Worm (Caenorhabditis elegans) whole organism, L3 larva: ENCODE results near the gene bet-2.

Experiments used
- ceh-82 ChIP-seq: fragments of 150-350 bp; optimal IDR thresholded peaks from 2 replicates; lab custom pipeline; 2014; ENCODE audit warnings: missing biosample characterization, missing genetic modification characterization
- elt-2 ChIP-seq: sonication (generic microtip); optimal IDR thresholded peaks from 2 replicates; lab custom pipeline; 2016; ENCODE audit warnings: missing genetic modification reagents, mild to moderate bottlenecking, missing genetic modification characterization, missing compliant biosample characterization
- fkh-10 ChIP-seq: sonication (generic microtip); optimal IDR thresholded peaks from 2 replicates; lab custom pipeline; 2017; ENCODE audit warnings: missing biosample characterization, missing genetic modification reagents, missing genetic modification characterization
- jun-1 ChIP-seq: fragments of 150-350 bp; optimal IDR thresholded peaks from 2 replicates; lab custom pipeline; 2014; ENCODE audit warnings: missing biosample characterization, missing genetic modification reagents, missing genetic modification characterization
- lin-39 ChIP-seq: fragments of 150-350 bp; optimal IDR thresholded peaks from 2 replicates; lab custom pipeline; 2018; ENCODE audit warnings: missing biosample characterization, missing genetic modification reagents, missing genetic modification characterization
- nfya-1 ChIP-seq: sonication (generic microtip); optimal IDR thresholded peaks from 2 replicates; lab custom pipeline; 2017; ENCODE audit warnings: missing genetic modification characterization, mild to moderate bottlenecking, missing compliant biosample characterization, antibody characterized with exemption, moderate library complexity; ENCODE audit not compliant: insufficient read depth
- nhr-12 ChIP-seq: fragments of 150-350 bp; optimal IDR thresholded peaks from 2 replicates; lab custom pipeline; 2014; ENCODE audit warnings: missing biosample characterization, missing genetic modification characterization
- nhr-23 ChIP-seq: fragments of 150-350 bp; optimal IDR thresholded peaks from 2 replicates; lab custom pipeline; 2014; ENCODE audit warnings: missing biosample characterization, missing genetic modification reagents, missing genetic modification characterization
- nhr-237 ChIP-seq: fragments of 150-350 bp; optimal IDR thresholded peaks from 2 replicates; lab custom pipeline; 2014; ENCODE audit warnings: missing biosample characterization, missing genetic modification characterization
- nhr-28 ChIP-seq: fragments of 150-350 bp; optimal IDR thresholded peaks from 2 replicates; lab custom pipeline; 2014; ENCODE audit warnings: missing biosample characterization, missing genetic modification characterization
- pha-4 ChIP-seq: fragments of 150-350 bp; optimal IDR thresholded peaks from 2 replicates; lab custom pipeline; 2014; ENCODE audit warnings: missing biosample characterization, missing genetic modification reagents, missing genetic modification characterization
- snpc-4 ChIP-seq: fragments of 150-350 bp; optimal IDR thresholded peaks from 2 replicates; lab custom pipeline; 2014; ENCODE audit warnings: missing biosample characterization, missing genetic modification characterization
- ztf-11 ChIP-seq: fragments of 150-350 bp; optimal IDR thresholded peaks from 2 replicates; lab custom pipeline; 2014; ENCODE audit warnings: missing biosample characterization, missing genetic modification characterization
- ztf-4 ChIP-seq: fragments of 150-350 bp; optimal IDR thresholded peaks from 2 replicates; lab custom pipeline; 2014; ENCODE audit warnings: missing biosample characterization, missing genetic modification characterization

DNA sequence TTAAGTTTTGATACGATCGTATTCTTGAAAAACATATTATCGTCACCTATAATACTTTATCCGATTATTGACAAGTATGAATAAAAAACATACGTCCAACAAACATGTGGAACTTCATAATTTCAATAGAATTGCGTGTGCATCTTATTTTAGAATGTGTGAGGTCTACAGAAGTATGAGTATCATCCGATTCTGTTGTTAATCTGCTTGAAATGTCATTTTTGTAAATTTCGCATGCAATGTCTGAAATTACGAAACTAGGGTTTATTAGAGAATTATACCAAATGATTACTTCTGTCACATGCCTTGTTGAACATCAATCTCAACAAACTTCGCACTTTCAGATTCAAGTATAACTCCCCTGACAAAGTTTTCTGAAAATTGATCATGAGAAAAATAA is 27.3 kb upstream of the bet-2 start:
- no peak for TF ChIP-seq ceh-82 (tag; lab: Kevin White, UChicago)
- no peak for TF ChIP-seq pha-4 (tag; lab: Kevin White, UChicago)
- no peak for TF ChIP-seq jun-1
- TF ChIP-seq ztf-11, result no peak
- TF ChIP-seq nhr-237 (tag; lab: Kevin White, UChicago), result no peak
- TF ChIP-seq nhr-28, result no peak
- no peak for TF ChIP-seq nfya-1 (tag; lab: Kevin White, UChicago)
- no peak for TF ChIP-seq elt-2 (tag; lab: Kevin White, UChicago)
- TF ChIP-seq lin-39 (tag; lab: Kevin White, UChicago), result no peak
- TF ChIP-seq fkh-10 (GFP tag; lab: Kevin White, UChicago), result no peak
- TF ChIP-seq nhr-12 (tag; lab: Kevin White, UChicago), result no peak
- TF ChIP-seq snpc-4 (tag; lab: Kevin White, UChicago), result no peak
- TF ChIP-seq nhr-23 (tag; lab: Kevin White, UChicago), result no peak
- no peak for TF ChIP-seq ztf-4 (tag; lab: Kevin White, UChicago)
